Worm (Caenorhabditis elegans): Measurements from ENCODE around the gene C36B7.4.

DNA sequence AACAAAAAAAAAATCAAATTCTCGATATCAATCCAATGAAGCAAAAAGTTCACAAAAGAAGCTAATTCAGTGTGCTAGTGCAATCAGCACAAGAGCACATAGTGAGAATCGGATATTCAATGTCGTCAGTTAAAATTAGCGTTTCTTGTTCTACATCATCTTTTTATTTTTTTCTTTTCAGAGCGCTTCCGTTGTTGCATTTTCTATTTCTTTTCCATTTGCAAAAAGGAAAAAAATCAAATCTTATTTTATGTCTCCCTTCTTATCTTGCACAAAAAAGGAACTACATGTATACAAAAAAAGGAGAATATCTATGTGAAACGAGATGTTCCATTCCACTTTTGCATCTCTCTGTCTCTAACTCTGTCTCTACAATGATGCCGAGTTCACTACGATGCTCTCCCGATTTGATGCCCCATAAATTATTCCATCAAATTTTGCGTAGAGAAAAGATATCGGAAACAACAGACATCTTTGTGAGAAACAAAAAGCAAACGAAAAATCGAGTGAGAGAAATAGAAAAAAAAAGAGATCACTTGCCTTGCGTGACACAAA lies 52.0 kb downstream of the C36B7.4 start:
- TF ChIP-seq ceh-82 (tag; optimal IDR thresholded peaks at IDR 0.05) = no peak
- TF ChIP-seq unc-39 (tag; optimal IDR thresholded peaks at IDR 0.05) = no peak
- no peak for TF ChIP-seq nhr-28 (tag; optimal IDR thresholded peaks at IDR 0.05)
- TF ChIP-seq unc-62 (GFP tag; optimal IDR thresholded peaks at IDR 0.05 in 1 of 2) = peak in 1 of 2 experiments; percentile 96
- no peak for TF ChIP-seq unc-62 (tag; optimal IDR thresholded peaks at IDR 0.05)
- no peak for TF ChIP-seq nhr-76 (tag; optimal IDR thresholded peaks at IDR 0.05)
- no peak for TF ChIP-seq lin-13 (GFP tag; optimal IDR thresholded peaks at IDR 0.05)
- TF ChIP-seq gei-8 (GFP tag; optimal IDR thresholded peaks at IDR 0.05) = no peak
- no peak for TF ChIP-seq pha-4 (GFP tag; IDR thresholded peaks at IDR 0.05)
- no peak for TF ChIP-seq pha-4 (tag; optimal IDR thresholded peaks at IDR 0.05)
- no peak for TF ChIP-seq jun-1 (tag; optimal IDR thresholded peaks at IDR 0.05)
- no peak for TF ChIP-seq ZK546.5 (tag; optimal IDR thresholded peaks at IDR 0.05)
- no peak for TF ChIP-seq spr-3 (GFP tag; optimal IDR thresholded peaks at IDR 0.05)
